Fruit fly (Drosophila melanogaster): ENCODE results near the gene hzg.

DNA sequence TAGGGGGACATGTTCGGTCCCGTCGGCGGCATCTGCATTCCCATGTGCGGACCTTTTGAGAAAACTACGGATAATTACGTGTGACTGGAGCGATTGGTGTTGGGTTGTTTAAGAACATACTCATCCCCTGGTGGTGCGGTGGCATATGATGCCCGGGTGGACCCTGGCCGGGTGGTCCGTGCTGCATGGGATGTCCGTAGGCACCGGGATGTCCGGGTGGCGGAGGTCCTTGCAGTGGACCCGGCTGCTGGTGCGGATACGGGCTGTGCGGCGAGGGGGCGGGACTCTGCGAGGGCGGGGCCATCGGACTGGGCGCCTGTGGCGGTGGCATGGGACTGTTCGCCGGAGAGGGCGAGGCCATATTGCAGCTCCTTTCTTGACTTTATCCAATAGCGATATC lies 22.4 kb downstream of the hzg start:
- TF ChIP-seq Pif1B (GFP tag; optimal IDR thresholded peaks at IDR 0.05): no peak
- no peak for TF ChIP-seq CG32121 (GFP tag; IDR thresholded peaks at IDR 0.05)
- TF ChIP-seq CG9948 (tag; optimal IDR thresholded peaks at IDR 0.05): no peak
- no peak for TF ChIP-seq CG8301 (tag; optimal IDR thresholded peaks at IDR 0.05)
- TF ChIP-seq D1 (tag; optimal IDR thresholded peaks at IDR 0.05): no peak
- no peak for TF ChIP-seq CG8159 (tag; optimal IDR thresholded peaks at IDR 0.05)
- no peak for TF ChIP-seq CG12605 (GFP tag; IDR thresholded peaks at IDR 0.05)
- TF ChIP-seq Pif1A (GFP tag; optimal IDR thresholded peaks at IDR 0.05): no peak
- TF ChIP-seq CG34367 (tag; optimal IDR thresholded peaks at IDR 0.05): no peak
- no peak for TF ChIP-seq CG4496 (GFP tag; IDR thresholded peaks at IDR 0.05)
- no peak for TF ChIP-seq CG13204 (GFP tag; optimal IDR thresholded peaks at IDR 0.05)

All from whole organism, pupa.